Fruit fly (Drosophila melanogaster): ENCODE data around the gene mts.

mts gene

dm6 chr2L:7876520-7877232, 49.2 kb downstream of the mts start:
- no peak for TF ChIP-seq CG8478 (optimal IDR thresholded peaks at IDR 0.05)

- no peak for TF ChIP-seq CG8478 (optimal IDR thresholded peaks at IDR 0.05)
- no peak for TF ChIP-seq CTCF (optimal IDR thresholded peaks at IDR 0.05)
These were observed 50.9 kb downstream of the mts start for dm6 chr2L:7878372-7878771.

dm6 chr2L:7879292-7879894, 51.9 kb downstream of the mts start, which contains the start of gene spz3:
Gene spz3 (minus strand): TSS chr2L:7879552.
- TF ChIP-seq CG8478 (optimal IDR thresholded peaks at IDR 0.05): no peak
- TF ChIP-seq CTCF (optimal IDR thresholded peaks at IDR 0.05): no peak

dm6 chr2L:7880458-7880857, 53.0 kb downstream of the mts start:
- TF ChIP-seq CTCF (optimal IDR thresholded peaks at IDR 0.05): no peak
- TF ChIP-seq CG8478 (optimal IDR thresholded peaks at IDR 0.05): no peak

Measured in S2 (cell line).